Worm (Caenorhabditis elegans) whole organism, late embryonic: ENCODE measurements around the gene pck-1.

ENCODE experiments used
- ceh-14 ChIP-seq: sonication (generic microtip); optimal IDR thresholded peaks from 2 replicates; lab custom pipeline; 2016; ENCODE audit warnings: missing genotype, missing genetic modification characterization, missing compliant biosample characterization
- nhr-11 ChIP-seq: fragments of 150-350 bp; optimal IDR thresholded peaks from 2 replicates; lab custom pipeline; 2014; ENCODE audit warnings: missing biosample characterization, missing genetic modification characterization
- pat-9 ChIP-seq: fragments of 200-800 bp; sonication (Bioruptor generic); optimal IDR thresholded peaks from 2 replicates; lab custom pipeline; 2018; ENCODE audit warnings: mild to moderate bottlenecking, missing genetic modification characterization, moderate library complexity, missing compliant biosample characterization
- sdc-2 ChIP-seq: sonication (generic microtip); optimal IDR thresholded peaks from 2 replicates; lab custom pipeline; 2016; ENCODE audit warnings: missing genotype, missing genetic modification characterization, missing compliant biosample characterization
- unc-42 ChIP-seq: sonication (generic microtip); optimal IDR thresholded peaks from 2 replicates; lab custom pipeline; 2016; ENCODE audit warnings: missing genotype, missing genetic modification characterization, missing compliant biosample characterization
- unc-86 ChIP-seq: sonication (generic microtip); optimal IDR thresholded peaks from 2 replicates; lab custom pipeline; 2016; ENCODE audit warnings: missing genetic modification characterization, missing compliant biosample characterization

DNA sequence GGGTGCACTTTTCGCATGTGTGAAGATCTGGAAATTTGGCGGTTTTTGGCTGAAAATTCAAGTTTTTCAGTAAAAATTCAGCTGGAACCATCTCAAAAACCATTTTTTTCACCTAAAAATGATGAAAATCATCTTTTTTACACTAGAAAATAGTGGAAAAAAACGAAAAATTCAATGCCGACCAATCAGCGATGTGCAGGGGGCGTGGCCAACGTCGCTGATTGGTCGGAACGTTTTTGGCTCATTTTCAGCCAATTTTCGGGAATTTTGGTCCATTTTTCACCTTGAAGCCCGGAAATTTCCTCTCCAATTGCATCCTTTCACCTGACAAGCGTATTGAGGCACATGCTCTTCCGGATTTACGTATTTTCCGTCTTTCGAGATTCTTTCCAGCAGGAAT, 18.3 kb upstream of the pck-1 start:
- no peak for TF ChIP-seq nhr-11
- no peak for TF ChIP-seq sdc-2 (tag; lab: Kevin White, UChicago)
- TF ChIP-seq ceh-14 (tag; lab: Kevin White, UChicago), result no peak
- no peak for TF ChIP-seq unc-42 (tag; lab: Kevin White, UChicago)
- no peak for TF ChIP-seq pat-9 (tag; lab: Kevin White, UChicago)
- TF ChIP-seq unc-86 (tag; lab: Kevin White, UChicago), result no peak
